Worm (Caenorhabditis elegans): ENCODE data around the gene T01G5.7.

The T01G5.7 gene

ce11 chrV:15150176-15150575 lies 38.4 kb downstream of the T01G5.7 start:
- TF ChIP-seq med-1 (GFP tag; optimal IDR thresholded peaks at IDR 0.05; ENCODE audit: insufficient read depth) (no peak), cog-1 (tag; optimal IDR thresholded peaks at IDR 0.05) (no peak), klf-2 (GFP tag; conservative IDR thresholded peaks at IDR 0.05) (no peak), tab-1 (GFP tag; IDR thresholded peaks at IDR 0.05) (no peak), ztf-29 (GFP tag; IDR thresholded peaks at IDR 0.05) (no peak), ztf-23 (GFP tag; IDR thresholded peaks at IDR 0.05) (no peak), T22C8.4 (GFP tag; IDR thresholded peaks at IDR 0.05) (no peak), flt-1 (GFP tag; IDR thresholded peaks at IDR 0.05) (no peak), ref-1 (GFP tag; conservative IDR thresholded peaks at IDR 0.05) (no peak)

ce11 chrV:15150661-15151060 lies 38.9 kb downstream of the T01G5.7 start, which contains the start of gene T09F5.2:
T09F5.2 (plus strand) TSS chrV:15150961.
- TF ChIP-seq ztf-29 (GFP tag; IDR thresholded peaks at IDR 0.05) (no peak), T22C8.4 (GFP tag; IDR thresholded peaks at IDR 0.05) (no peak), ref-1 (GFP tag; conservative IDR thresholded peaks at IDR 0.05) (no peak)

ce11 chrV:15152010-15152409 lies 40.2 kb downstream of the T01G5.7 start:
- no peak for TF ChIP-seq ztf-29 (GFP tag; IDR thresholded peaks at IDR 0.05)
- TF ChIP-seq flt-1 (GFP tag; IDR thresholded peaks at IDR 0.05): no peak
- no peak for TF ChIP-seq med-1 (GFP tag; optimal IDR thresholded peaks at IDR 0.05; ENCODE audit: insufficient read depth)
- no peak for TF ChIP-seq tab-1 (GFP tag; IDR thresholded peaks at IDR 0.05)
- TF ChIP-seq ref-1 (GFP tag; conservative IDR thresholded peaks at IDR 0.05): no peak
- TF ChIP-seq klf-2 (GFP tag; conservative IDR thresholded peaks at IDR 0.05): no peak
- no peak for TF ChIP-seq cog-1 (tag; optimal IDR thresholded peaks at IDR 0.05)
- no peak for TF ChIP-seq T22C8.4 (GFP tag; IDR thresholded peaks at IDR 0.05)
- no peak for TF ChIP-seq ztf-23 (GFP tag; IDR thresholded peaks at IDR 0.05)

- no peak for TF ChIP-seq tab-1 (GFP tag; IDR thresholded peaks at IDR 0.05)
- TF ChIP-seq klf-2 (GFP tag; conservative IDR thresholded peaks at IDR 0.05): no peak
- no peak for TF ChIP-seq ref-1 (GFP tag; conservative IDR thresholded peaks at IDR 0.05)
- no peak for TF ChIP-seq ztf-23 (GFP tag; IDR thresholded peaks at IDR 0.05)
- no peak for TF ChIP-seq T22C8.4 (GFP tag; IDR thresholded peaks at IDR 0.05)
- TF ChIP-seq flt-1 (GFP tag; IDR thresholded peaks at IDR 0.05): no peak
- no peak for TF ChIP-seq cog-1 (tag; optimal IDR thresholded peaks at IDR 0.05)
- no peak for TF ChIP-seq med-1 (GFP tag; optimal IDR thresholded peaks at IDR 0.05; ENCODE audit: insufficient read depth)
- no peak for TF ChIP-seq ztf-29 (GFP tag; IDR thresholded peaks at IDR 0.05)
Observed at ce11 chrV:15153277-15153676, 41.5 kb downstream of the T01G5.7 start, which contains the start of gene srh-55. srh-55 (plus strand) TSS chrV:15153577.

ce11 chrV:15156504-15156903 lies 44.7 kb downstream of the T01G5.7 start:
- TF ChIP-seq cog-1 (tag; optimal IDR thresholded peaks at IDR 0.05) (no peak), T22C8.4 (GFP tag; IDR thresholded peaks at IDR 0.05) (no peak), ref-1 (GFP tag; conservative IDR thresholded peaks at IDR 0.05) (no peak), tab-1 (GFP tag; IDR thresholded peaks at IDR 0.05) (no peak), med-1 (GFP tag; optimal IDR thresholded peaks at IDR 0.05; ENCODE audit: insufficient read depth) (no peak), ztf-23 (GFP tag; IDR thresholded peaks at IDR 0.05) (no peak), flt-1 (GFP tag; IDR thresholded peaks at IDR 0.05) (no peak), klf-2 (GFP tag; conservative IDR thresholded peaks at IDR 0.05) (no peak), ztf-29 (GFP tag; IDR thresholded peaks at IDR 0.05) (no peak)

- no peak for TF ChIP-seq ref-1 (GFP tag; conservative IDR thresholded peaks at IDR 0.05)
- TF ChIP-seq flt-1 (GFP tag; IDR thresholded peaks at IDR 0.05): no peak
- no peak for TF ChIP-seq cog-1 (tag; optimal IDR thresholded peaks at IDR 0.05)
- TF ChIP-seq ztf-23 (GFP tag; IDR thresholded peaks at IDR 0.05): no peak
Observed at ce11 chrV:15158691-15159090, 46.9 kb downstream of the T01G5.7 start, which contains the start of gene str-45. str-45 (plus strand) TSS chrV:15158991.

ce11 chrV:15162697-15163096 lies 50.9 kb downstream of the T01G5.7 start, which contains the start of gene srz-11:
srz-11 (plus strand) TSS chrV:15163082.
- no peak for TF ChIP-seq cog-1 (tag; optimal IDR thresholded peaks at IDR 0.05)
- TF ChIP-seq klf-2 (GFP tag; conservative IDR thresholded peaks at IDR 0.05): no peak
- TF ChIP-seq flt-1 (GFP tag; IDR thresholded peaks at IDR 0.05): no peak
- TF ChIP-seq tab-1 (GFP tag; IDR thresholded peaks at IDR 0.05): no peak
- TF ChIP-seq T22C8.4 (GFP tag; IDR thresholded peaks at IDR 0.05): no peak
- no peak for TF ChIP-seq ztf-23 (GFP tag; IDR thresholded peaks at IDR 0.05)
- TF ChIP-seq med-1 (GFP tag; optimal IDR thresholded peaks at IDR 0.05; ENCODE audit: insufficient read depth): no peak
- TF ChIP-seq ztf-29 (GFP tag; IDR thresholded peaks at IDR 0.05): no peak
- no peak for TF ChIP-seq ref-1 (GFP tag; conservative IDR thresholded peaks at IDR 0.05)
